Fruit fly (Drosophila melanogaster) whole organism, embryonic: ENCODE measurements around the gene NdufV3.
A peak's percentile ranks its signal among the peaks of the same experiment; 100 is the strongest.

ENCODE experiments used
- Asciz ChIP-seq: fragments of 200-800 bp; sonication (Bioruptor generic); optimal IDR thresholded peaks from 2 replicates; lab custom pipeline; 2017; ENCODE audit warnings: missing biosample characterization, mild to moderate bottlenecking, missing genetic modification characterization, missing genetic modification reagents
- Awh ChIP-seq: fragments of 200-800 bp; sonication (Bioruptor generic); IDR thresholded peaks from 2 replicates; pipeline ENCODE4, ENCODE4 v1.3.6; 2022; ENCODE audit warnings: missing biosample characterization, missing genetic modification characterization
- B-H2 ChIP-seq: fragments of 200-800 bp; sonication (Bioruptor generic); optimal IDR thresholded peaks from 2 replicates; lab custom pipeline; 2018; ENCODE audit warnings: missing biosample characterization, mild to moderate bottlenecking, missing genetic modification characterization
- Bteb2 ChIP-seq: fragments of 200-800 bp; sonication (Bioruptor generic); optimal IDR thresholded peaks from 2 replicates; lab custom pipeline; 2016; ENCODE audit warnings: missing biosample characterization, missing genetic modification characterization
- CG10321 ChIP-seq: fragments of 200-800 bp; sonication (Bioruptor generic); IDR thresholded peaks from 2 replicates; pipeline ENCODE4 v1.3.6; 2022; ENCODE audit warnings: missing biosample characterization, missing genetic modification characterization
- CG11093 ChIP-seq: fragments of 200-800 bp; sonication (Bioruptor generic); IDR thresholded peaks from 3 replicates; pipeline ENCODE4 v1.3.6; 2022; ENCODE audit warnings: missing biosample characterization, missing genetic modification characterization
- CG11696 ChIP-seq: fragments of 200-800 bp; sonication (Bioruptor generic); IDR thresholded peaks from 2 replicates; pipeline ENCODE4 v1.3.6; 2022; ENCODE audit warnings: missing biosample characterization, missing genetic modification characterization
- CG12236 ChIP-seq: fragments of 200-800 bp; sonication (Bioruptor generic); optimal IDR thresholded peaks from 2 replicates; lab custom pipeline; 2016; ENCODE audit warnings: missing biosample characterization, missing genetic modification characterization
- CG13123 ChIP-seq: fragments of 200-800 bp; sonication (Bioruptor generic); optimal IDR thresholded peaks from 2 replicates; lab custom pipeline; 2016; ENCODE audit warnings: missing biosample characterization, missing genetic modification characterization
- CG13624 ChIP-seq: fragments of 200-800 bp; sonication (Bioruptor generic); optimal IDR thresholded peaks from 2 replicates; lab custom pipeline; 2016; ENCODE audit warnings: missing biosample characterization, missing genetic modification characterization
- CG14050 ChIP-seq: fragments of 200-800 bp; sonication (Bioruptor generic); IDR thresholded peaks from 3 replicates; pipeline ENCODE4 v1.3.6; 2022; ENCODE audit warnings: missing biosample characterization, missing genetic modification characterization
- CG15269 ChIP-seq: fragments of 200-800 bp; sonication (Bioruptor generic); optimal IDR thresholded peaks from 2 replicates; lab custom pipeline; 2018; ENCODE audit warnings: missing biosample characterization, mild to moderate bottlenecking, missing genetic modification characterization, moderate library complexity
- CG17328 ChIP-seq: fragments of 200-800 bp; sonication (Bioruptor generic); IDR thresholded peaks from 2 replicates; pipeline ENCODE4 v1.3.6; 2022; ENCODE audit warnings: missing biosample characterization, missing genetic modification characterization
- CG17802 ChIP-seq: fragments of 200-800 bp; sonication (Bioruptor generic); optimal IDR thresholded peaks from 2 replicates; lab custom pipeline; 2018; ENCODE audit warnings: missing biosample characterization, mild to moderate bottlenecking, missing genetic modification characterization, moderate library complexity
- CG18599 ChIP-seq: fragments of 200-800 bp; sonication (Bioruptor generic); optimal IDR thresholded peaks from 3 replicates; lab custom pipeline; 2017; ENCODE audit warnings: missing biosample characterization, missing genetic modification characterization, mild to moderate bottlenecking, moderate library complexity, missing genetic modification reagents
- CG32532 ChIP-seq: fragments of 200-800 bp; sonication (Bioruptor generic); IDR thresholded peaks from 2 replicates; pipeline ENCODE4 v1.3.6; 2022; ENCODE audit warnings: missing biosample characterization, missing genetic modification characterization
- CG33557 ChIP-seq: fragments of 200-800 bp; sonication (Bioruptor generic); optimal IDR thresholded peaks from 2 replicates; lab custom pipeline; 2019; ENCODE audit warnings: missing biosample characterization, mild to moderate bottlenecking, missing genetic modification characterization, moderate library complexity
- CG3838 ChIP-seq: fragments of 200-800 bp; sonication (Bioruptor generic); optimal IDR thresholded peaks from 3 replicates; lab custom pipeline; 2016; ENCODE audit warnings: missing biosample characterization, missing genetic modification characterization
- CG4282 ChIP-seq: fragments of 200-800 bp; sonication (Bioruptor generic); optimal IDR thresholded peaks from 2 replicates; lab custom pipeline; 2016; ENCODE audit warnings: missing biosample characterization, missing genetic modification characterization
- CG4404 ChIP-seq: fragments of 200-800 bp; sonication (Bioruptor generic); IDR thresholded peaks from 2 replicates; pipeline ENCODE4 v1.3.6; 2022; ENCODE audit warnings: missing biosample characterization, missing genetic modification characterization
- CG4730 ChIP-seq: fragments of 200-800 bp; sonication (Bioruptor generic); IDR thresholded peaks from 2 replicates; pipeline ENCODE4 v1.3.6; 2022; ENCODE audit warnings: missing biosample characterization, missing genetic modification characterization
- CG6654 ChIP-seq: fragments of 200-800 bp; sonication (Bioruptor generic); optimal IDR thresholded peaks from 2 replicates; lab custom pipeline; 2017; ENCODE audit warnings: missing biosample characterization, mild to moderate bottlenecking, missing genetic modification characterization
- CG7271 ChIP-seq: fragments of 200-800 bp; sonication (Bioruptor generic); optimal IDR thresholded peaks from 2 replicates; lab custom pipeline; 2018; ENCODE audit warnings: missing biosample characterization, mild to moderate bottlenecking, missing genetic modification characterization, moderate library complexity
- CG7556 ChIP-seq: fragments of 200-800 bp; sonication (Bioruptor generic); optimal IDR thresholded peaks from 2 replicates; lab custom pipeline; 2017; ENCODE audit warnings: missing biosample characterization, mild to moderate bottlenecking, missing genetic modification characterization
- CG7745 ChIP-seq: fragments of 200-800 bp; sonication (Bioruptor generic); optimal IDR thresholded peaks from 2 replicates; lab custom pipeline; 2018; ENCODE audit warnings: missing biosample characterization, mild to moderate bottlenecking, missing genetic modification characterization, moderate library complexity
- CG7987 ChIP-seq: fragments of 200-800 bp; sonication (Bioruptor generic); optimal IDR thresholded peaks from 2 replicates; lab custom pipeline; 2018; ENCODE audit warnings: missing biosample characterization, mild to moderate bottlenecking, missing genetic modification characterization, moderate library complexity
- Camta ChIP-seq: fragments of 200-800 bp; sonication (Bioruptor generic); optimal IDR thresholded peaks from 2 replicates; lab custom pipeline; 2016; ENCODE audit warnings: missing biosample characterization, missing genetic modification characterization
- Dfd ChIP-seq, 2 experiments: fragments of >200 bp; optimal IDR thresholded peaks; 2 replicates each; lab custom pipeline; 2017; ENCODE audit warnings: missing biosample characterization in 2 of 2, missing genetic modification characterization in 2 of 2
- Dll ChIP-seq: fragments of 200-800 bp; sonication (Bioruptor generic); IDR thresholded peaks from 4 replicates; pipeline ENCODE4 v1.3.6; 2022; ENCODE audit warnings: missing biosample characterization, missing genetic modification characterization; ENCODE audit not compliant: partially characterized antibody
- GATAe ChIP-seq: fragments of 200-800 bp; sonication (Bioruptor generic); conservative IDR thresholded peaks from 2 replicates; pipeline ENCODE4 v1.3.6; 2022; ENCODE audit warnings: missing biosample characterization, missing genetic modification characterization
- H2.0 ChIP-seq: fragments of 200-800 bp; sonication (Bioruptor generic); IDR thresholded peaks from 2 replicates; pipeline ENCODE4 v1.3.6; 2022; ENCODE audit warnings: missing biosample characterization, missing genetic modification characterization
- Lpt ChIP-seq: fragments of >200 bp; optimal IDR thresholded peaks from 2 replicates; lab custom pipeline; 2018; ENCODE audit warnings: missing biosample characterization, missing genetic modification characterization
- TFAM ChIP-seq: fragments of 200-800 bp; sonication (Bioruptor generic); optimal IDR thresholded peaks from 2 replicates; lab custom pipeline; 2017; ENCODE audit warnings: missing biosample characterization, missing genetic modification characterization, inconsistent platforms
- Vsx1 ChIP-seq: fragments of 200-800 bp; sonication (Bioruptor generic); optimal IDR thresholded peaks from 2 replicates; lab custom pipeline; 2017; ENCODE audit warnings: missing biosample characterization, mild to moderate bottlenecking, missing genetic modification characterization, missing genetic modification reagents
- bab2 ChIP-seq: fragments of 200-800 bp; sonication (Bioruptor generic); optimal IDR thresholded peaks from 2 replicates; lab custom pipeline; 2016; ENCODE audit warnings: missing biosample characterization, missing genetic modification characterization
- bbx ChIP-seq: fragments of 200-800 bp; sonication (Bioruptor generic); IDR thresholded peaks from 2 replicates; pipeline ENCODE4 v1.3.6; 2022; ENCODE audit warnings: missing biosample characterization, missing genetic modification characterization; ENCODE audit not compliant: partially characterized antibody
- cg ChIP-seq: fragments of 200-800 bp; sonication (Bioruptor generic); optimal IDR thresholded peaks from 3 replicates; lab custom pipeline; 2019; ENCODE audit warnings: missing biosample characterization, mild to moderate bottlenecking, missing genetic modification characterization, moderate library complexity
- crc ChIP-seq: fragments of 200-800 bp; sonication (Bioruptor generic); optimal IDR thresholded peaks from 2 replicates; lab custom pipeline; 2016; ENCODE audit warnings: missing biosample characterization, missing genetic modification characterization
- crp ChIP-seq, 2 experiments: fragments of 200-800 bp; sonication (Bioruptor generic); optimal IDR thresholded peaks; 2 replicates in 1 of 2; 3 replicates in 1 of 2; lab custom pipeline; 2017; ENCODE audit warnings: missing biosample characterization in 2 of 2, missing genetic modification characterization in 2 of 2, mild to moderate bottlenecking in 1 of 2, moderate library complexity in 1 of 2
- dpn ChIP-seq, 2 experiments: fragments of 200-800 bp; sonication (Bioruptor generic); optimal IDR thresholded peaks; 3 replicates each; lab custom pipeline; 2016; ENCODE audit warnings: missing biosample characterization in 2 of 2, missing genetic modification characterization in 2 of 2
- lab ChIP-seq: fragments of 200-800 bp; sonication (Bioruptor generic); optimal IDR thresholded peaks from 3 replicates; lab custom pipeline; 2017; ENCODE audit warnings: missing biosample characterization, missing genetic modification characterization, mild to moderate bottlenecking, moderate library complexity, missing genetic modification reagents
- mam ChIP-seq: fragments of 200-800 bp; sonication (Bioruptor generic); optimal IDR thresholded peaks from 3 replicates; lab custom pipeline; 2016; ENCODE audit warnings: missing biosample characterization, missing genetic modification characterization
- nau ChIP-seq: fragments of 200-800 bp; sonication (Bioruptor generic); optimal IDR thresholded peaks from 3 replicates; lab custom pipeline; 2017; ENCODE audit warnings: missing biosample characterization, mild to moderate bottlenecking, missing genetic modification characterization, missing genetic modification reagents
- nerfin-2 ChIP-seq: fragments of 200-800 bp; sonication (Bioruptor generic); IDR thresholded peaks from 2 replicates; pipeline ENCODE4 v1.3.6; 2022; ENCODE audit warnings: missing biosample characterization, missing genetic modification characterization; ENCODE audit not compliant: partially characterized antibody
- pzg ChIP-seq: fragments of 200-800 bp; sonication (Bioruptor generic); optimal IDR thresholded peaks from 3 replicates; lab custom pipeline; 2018; ENCODE audit warnings: missing biosample characterization, mild to moderate bottlenecking, missing genetic modification characterization, moderate library complexity
- sens ChIP-seq: fragments of 200-800 bp; sonication (Bioruptor generic); peaks from one replicate; lab custom pipeline; 2016; ENCODE audit warnings: missing biosample characterization, missing genetic modification characterization
- so ChIP-seq: fragments of 200-800 bp; sonication (Bioruptor generic); IDR thresholded peaks from 3 replicates; pipeline ENCODE4 v1.3.6; 2022; ENCODE audit warnings: missing biosample characterization, missing genetic modification characterization
- wdn ChIP-seq: fragments of 200-800 bp; sonication (Bioruptor generic); IDR thresholded peaks from 2 replicates; pipeline ENCODE4 v1.3.6; 2022; ENCODE audit warnings: missing biosample characterization, missing genetic modification characterization
- zfh2 ChIP-seq: fragments of 200-800 bp; sonication (Bioruptor generic); optimal IDR thresholded peaks from 2 replicates; lab custom pipeline; 2016; ENCODE audit warnings: missing biosample characterization, missing genetic modification characterization

NdufV3 gene

DNA sequence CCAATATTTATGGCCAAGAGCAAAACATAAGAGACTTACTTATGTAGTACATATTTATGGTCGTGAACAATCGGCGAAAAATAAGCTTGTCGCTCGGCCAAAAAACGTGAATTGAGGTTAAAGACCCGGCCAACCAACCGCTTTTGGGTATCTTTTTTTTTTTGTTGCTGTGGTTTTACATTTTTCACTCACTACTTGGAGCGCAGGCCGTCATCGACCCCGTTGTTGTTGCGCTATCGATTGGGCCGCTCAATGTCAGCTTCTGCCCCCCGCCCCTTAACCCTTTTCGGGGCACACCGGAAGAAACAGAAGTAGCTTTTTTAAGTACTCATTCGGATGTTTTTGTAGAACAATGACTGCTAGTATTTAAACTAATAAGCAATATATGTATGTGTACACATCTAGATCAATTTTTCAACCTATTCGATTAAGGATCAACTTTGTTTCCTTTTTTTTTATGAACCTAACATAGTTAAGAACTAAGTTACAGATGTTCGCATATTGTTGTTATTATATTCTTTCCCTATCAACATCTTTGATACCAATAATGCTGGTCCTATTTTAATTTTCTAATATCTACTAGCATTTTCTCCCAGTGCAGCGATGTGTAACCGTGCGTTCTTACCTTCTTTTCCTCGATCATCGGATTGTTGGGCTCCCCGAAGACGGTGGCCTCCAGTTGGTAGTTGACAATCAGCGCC lies 11.6 kb upstream of the NdufV3 start (continued):
- no peak for TF ChIP-seq pzg
- no peak for TF ChIP-seq CG7987 (GFP tag; lab: Kevin White, UChicago)
- TF ChIP-seq CG32532 (GFP tag; lab: Robert Waterston, UW): peak; percentile 54; the same call in 1 of the 2 replicates
- TF ChIP-seq CG7556 (GFP tag; lab: Kevin White, UChicago): peak; percentile 84
- peak; percentile 62 for TF ChIP-seq mam (GFP tag; lab: Kevin White, UChicago)
- TF ChIP-seq Vsx1 (GFP tag; lab: Kevin White, UChicago): no peak
- TF ChIP-seq sens (GFP tag; lab: Kevin White, UChicago): peak; percentile 95
- TF ChIP-seq Lpt (GFP tag; lab: Kevin White, UChicago): no peak
- no peak for TF ChIP-seq bbx
- no peak for TF ChIP-seq crp (GFP tag; optimal IDR thresholded peaks at IDR 0.05; lab: Kevin White, UChicago)
- TF ChIP-seq so (GFP tag; lab: Robert Waterston, UW): peak; percentile 66; the same call in 1 of the 3 replicates
- TF ChIP-seq Camta: peak; percentile 55
- TF ChIP-seq CG6654 (GFP tag; lab: Kevin White, UChicago): peak; percentile 48
- no peak for TF ChIP-seq nerfin-2
- TF ChIP-seq CG33557 (GFP tag; lab: Kevin White, UChicago): peak; percentile 67
- TF ChIP-seq lab (GFP tag; lab: Kevin White, UChicago): peak; percentile 70
- 0 out of 2 replicates have a peak, but pooled peaks have one; percentile 12 for TF ChIP-seq H2.0 (GFP tag; lab: Robert Waterston, UW)
- TF ChIP-seq GATAe: no peak
- TF ChIP-seq cg (GFP tag; lab: Kevin White, UChicago): no peak
- no peak for TF ChIP-seq CG11696 (GFP tag; lab: Robert Waterston, UW)
- TF ChIP-seq Dfd (GFP tag; optimal IDR thresholded peaks at IDR 0.05; lab: Kevin White, UChicago): no peak
- peak; percentile 12; the same call in 1 of the 3 replicates for TF ChIP-seq CG11093 (GFP tag; lab: Robert Waterston, UW)
- 0 out of 2 replicates have a peak, but pooled peaks have one; percentile 53 for TF ChIP-seq CG10321 (GFP tag; lab: Robert Waterston, UW)
- TF ChIP-seq CG17802 (tag; lab: Kevin White, UChicago): peak; percentile 26
- TF ChIP-seq CG15269 (tag; lab: Kevin White, UChicago): peak; percentile 86
- TF ChIP-seq bab2 (GFP tag; lab: Kevin White, UChicago): peak; percentile 65
- no peak for TF ChIP-seq Asciz
- peak; percentile 8 for TF ChIP-seq CG13123 (GFP tag; lab: Kevin White, UChicago)
- TF ChIP-seq wdn (GFP tag; lab: Robert Waterston, UW): no peak
- no peak for TF ChIP-seq CG17328 (GFP tag; lab: Robert Waterston, UW)
- peak; percentile 62 for TF ChIP-seq crc (GFP tag; lab: Kevin White, UChicago)
- TF ChIP-seq B-H2 (GFP tag; lab: Kevin White, UChicago): no peak
- TF ChIP-seq nau (GFP tag; lab: Kevin White, UChicago): no peak
- TF ChIP-seq CG18599 (GFP tag; lab: Kevin White, UChicago): no peak
- no peak for TF ChIP-seq CG14050 (GFP tag; lab: Robert Waterston, UW)
- no peak for TF ChIP-seq CG3838 (GFP tag; lab: Kevin White, UChicago)
- no peak for TF ChIP-seq CG7271 (tag; lab: Kevin White, UChicago)
- TF ChIP-seq Awh (GFP tag; lab: Robert Waterston, UW): no peak
- TF ChIP-seq CG4404 (GFP tag; lab: Robert Waterston, UW): 0 out of 2 replicates have a peak, but pooled peaks have one; percentile 20
- peak; percentile 59 for TF ChIP-seq Bteb2 (GFP tag; lab: Kevin White, UChicago)
- TF ChIP-seq CG13624: peak; percentile 65
- TF ChIP-seq CG4730 (GFP tag; lab: Robert Waterston, UW): no peak
- no peak for TF ChIP-seq TFAM
- TF ChIP-seq Dll (GFP tag; lab: Robert Waterston, UW): no peak
- peak; percentile 39 for TF ChIP-seq zfh2 (GFP tag; lab: Kevin White, UChicago)
- peak; percentile 26 for TF ChIP-seq CG12236 (GFP tag; lab: Kevin White, UChicago)
- no peak for TF ChIP-seq CG7745 (tag; lab: Kevin White, UChicago)
- no peak for TF ChIP-seq CG4282 (GFP tag; lab: Kevin White, UChicago)
- peak; percentile 75 for TF ChIP-seq dpn (GFP tag; optimal IDR thresholded peaks at IDR 0.05; lab: Kevin White, UChicago)
